Worm (Caenorhabditis elegans) whole organism, late embryonic: ENCODE measurements around the gene cyl-1.

Source experiments
- C38D4.7 ChIP-seq: fragments of 200-800 bp; sonication (Bioruptor generic); optimal IDR thresholded peaks from 2 replicates; lab custom pipeline; 2018; ENCODE audit warnings: mild to moderate bottlenecking, missing genetic modification characterization, moderate library complexity, missing compliant biosample characterization
- F13H6.1 ChIP-seq: sonication (generic microtip); optimal IDR thresholded peaks from 2 replicates; lab custom pipeline; 2016; ENCODE audit warnings: missing genetic modification characterization, missing compliant biosample characterization
- K02D7.2 ChIP-seq: sonication (generic microtip); optimal IDR thresholded peaks from 2 replicates; lab custom pipeline; 2017; ENCODE audit warnings: mild to moderate bottlenecking, missing genetic modification characterization, missing compliant biosample characterization
- T23F11.4 ChIP-seq: fragments of 200-800 bp; sonication (Bioruptor generic); optimal IDR thresholded peaks from 2 replicates; lab custom pipeline; 2018; ENCODE audit warnings: mild to moderate bottlenecking, missing genetic modification characterization, missing compliant biosample characterization
- ahr-1 ChIP-seq: sonication (generic microtip); optimal IDR thresholded peaks from 2 replicates; lab custom pipeline; 2016; ENCODE audit warnings: missing genetic modification characterization, missing compliant biosample characterization
- ama-1 ChIP-seq: fragments of 150-350 bp; optimal IDR thresholded peaks from 2 replicates; lab custom pipeline; 2014
- ceh-14 ChIP-seq: sonication (generic microtip); optimal IDR thresholded peaks from 2 replicates; lab custom pipeline; 2016; ENCODE audit warnings: missing genotype, missing genetic modification characterization, missing compliant biosample characterization
- ceh-19 ChIP-seq: fragments of 200-800 bp; sonication (Bioruptor generic); optimal IDR thresholded peaks from 2 replicates; lab custom pipeline; 2018; ENCODE audit warnings: mild to moderate bottlenecking, missing genetic modification characterization, missing compliant biosample characterization
- ceh-2 ChIP-seq: sonication (generic microtip); optimal IDR thresholded peaks from 2 replicates; lab custom pipeline; 2016; ENCODE audit warnings: missing genotype, missing genetic modification characterization, missing compliant biosample characterization
- ceh-30 ChIP-seq: fragments of 150-350 bp; optimal IDR thresholded peaks from 2 replicates; lab custom pipeline; 2014; ENCODE audit warnings: missing biosample characterization, missing genetic modification characterization
- ceh-31 ChIP-seq: sonication (generic microtip); optimal IDR thresholded peaks from 2 replicates; lab custom pipeline; 2016; ENCODE audit warnings: missing genetic modification characterization, missing compliant biosample characterization
- ceh-6 ChIP-seq: fragments of 200-800 bp; sonication (Bioruptor generic); optimal IDR thresholded peaks from 2 replicates; lab custom pipeline; 2018; ENCODE audit warnings: mild to moderate bottlenecking, missing genetic modification characterization, missing compliant biosample characterization
- dve-1 ChIP-seq: sonication (generic microtip); optimal IDR thresholded peaks from 2 replicates; lab custom pipeline; 2017; ENCODE audit warnings: antibody characterized with exemption, mild to moderate bottlenecking, missing genetic modification characterization, missing compliant biosample characterization
- fkh-10 ChIP-seq: fragments of 150-350 bp; optimal IDR thresholded peaks from 2 replicates; lab custom pipeline; 2014; ENCODE audit warnings: missing biosample characterization, missing genetic modification reagents, missing genetic modification characterization
- fkh-6 ChIP-seq: sonication (generic microtip); optimal IDR thresholded peaks from 2 replicates; lab custom pipeline; 2016; ENCODE audit warnings: missing genetic modification characterization, missing compliant biosample characterization
- gmeb-2 ChIP-seq: sonication (generic microtip); optimal IDR thresholded peaks from 2 replicates; lab custom pipeline; 2016; ENCODE audit warnings: missing genetic modification characterization, inconsistent platforms, missing compliant biosample characterization
- hlh-30 ChIP-seq: sonication (generic microtip); optimal IDR thresholded peaks from 2 replicates; lab custom pipeline; 2017; ENCODE audit warnings: antibody characterized with exemption, missing genetic modification characterization, missing compliant biosample characterization; ENCODE audit not compliant: insufficient read depth
- nhr-11 ChIP-seq: fragments of 150-350 bp; optimal IDR thresholded peaks from 2 replicates; lab custom pipeline; 2014; ENCODE audit warnings: missing biosample characterization, missing genetic modification characterization
- nhr-232 ChIP-seq: sonication (generic microtip); optimal IDR thresholded peaks from 2 replicates; lab custom pipeline; 2016; ENCODE audit warnings: missing genetic modification characterization, missing compliant biosample characterization
- pqm-1 ChIP-seq: sonication (generic microtip); optimal IDR thresholded peaks from 2 replicates; lab custom pipeline; 2016; ENCODE audit warnings: missing genetic modification characterization, missing compliant biosample characterization
- sox-2 ChIP-seq: fragments of 200-800 bp; sonication (Bioruptor generic); IDR thresholded peaks from 2 replicates; pipeline ENCODE4 v1.3.6; 2022; ENCODE audit warnings: missing genetic modification reagents, missing genetic modification characterization, missing compliant biosample characterization
- sox-4 ChIP-seq: sonication (generic microtip); optimal IDR thresholded peaks from 2 replicates; lab custom pipeline; 2017; ENCODE audit warnings: mild to moderate bottlenecking, missing genetic modification characterization, inconsistent platforms, missing compliant biosample characterization
- syd-9 ChIP-seq: sonication (generic microtip); optimal IDR thresholded peaks from 2 replicates; lab custom pipeline; 2016; ENCODE audit warnings: mild to moderate bottlenecking, missing genetic modification characterization, moderate library complexity, missing compliant biosample characterization
- tbx-2 ChIP-seq: sonication (generic microtip); optimal IDR thresholded peaks from 2 replicates; lab custom pipeline; 2016; ENCODE audit warnings: missing genetic modification characterization, missing compliant biosample characterization
- tbx-7 ChIP-seq: sonication (generic microtip); optimal IDR thresholded peaks from 2 replicates; lab custom pipeline; 2016; ENCODE audit warnings: missing genotype, missing genetic modification characterization, missing compliant biosample characterization
- ttx-3 ChIP-seq: sonication (generic microtip); optimal IDR thresholded peaks from 2 replicates; lab custom pipeline; 2016; ENCODE audit warnings: missing genetic modification reagents, missing genetic modification characterization, missing compliant biosample characterization
- unc-42 ChIP-seq: sonication (generic microtip); optimal IDR thresholded peaks from 2 replicates; lab custom pipeline; 2016; ENCODE audit warnings: missing genotype, missing genetic modification characterization, missing compliant biosample characterization
- unc-55 ChIP-seq: sonication (generic microtip); optimal IDR thresholded peaks from 2 replicates; lab custom pipeline; 2017; ENCODE audit warnings: missing biosample characterization, missing genetic modification reagents, missing genetic modification characterization
- zip-5 ChIP-seq: sonication (generic microtip); optimal IDR thresholded peaks from 2 replicates; lab custom pipeline; 2016; ENCODE audit warnings: missing genetic modification characterization, missing compliant biosample characterization

The cyl-1 gene

DNA sequence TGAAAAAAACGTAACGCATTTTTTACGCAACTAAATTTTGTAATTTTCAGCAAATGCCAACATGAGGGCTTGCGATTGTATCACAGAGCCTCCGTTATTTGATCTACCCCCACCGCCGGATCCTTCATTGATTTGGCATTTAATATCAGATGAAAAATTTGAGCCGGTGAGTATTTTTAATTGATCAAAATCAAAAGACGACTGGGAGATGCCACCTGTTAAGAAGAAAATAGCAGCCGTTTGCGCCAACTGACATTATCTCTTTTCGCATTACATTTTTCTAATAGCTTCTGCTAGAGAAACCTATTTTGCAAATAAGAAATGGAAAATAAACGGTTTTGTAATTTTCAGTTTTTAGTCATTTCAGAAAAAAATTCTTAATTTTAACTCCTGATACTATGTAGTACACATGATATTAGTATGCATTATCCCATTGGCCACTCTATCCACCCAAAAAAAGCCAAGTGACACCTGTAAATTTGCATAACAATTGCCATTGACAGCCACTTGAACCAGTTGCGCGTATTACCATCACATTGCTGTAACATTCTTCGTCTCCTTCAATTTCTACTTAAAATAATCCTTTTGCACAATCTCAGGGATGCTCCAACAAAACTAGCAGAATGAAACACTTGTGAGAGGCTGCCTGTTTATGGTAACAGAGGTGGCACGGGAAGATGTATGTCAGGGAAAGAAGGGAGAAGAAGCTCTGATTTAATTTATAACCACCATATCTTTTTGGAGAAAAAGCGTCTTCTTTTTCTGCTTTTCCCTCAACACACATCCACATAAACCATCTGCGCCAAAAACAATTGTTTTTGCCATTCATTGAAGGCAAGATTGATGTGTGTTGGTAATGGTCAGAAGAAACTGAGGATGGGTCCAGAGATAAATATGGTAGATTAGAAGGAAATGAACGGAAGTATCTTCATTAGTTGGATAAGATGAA, 34.9 kb downstream of the cyl-1 start, which contains the start of gene F58H1.5:
Gene F58H1.5, plus strand, starts transcription at position 51 of the 949 bp plus-strand sequence.
- no peak for TF ChIP-seq dve-1
- no peak for TF ChIP-seq unc-55 (GFP tag; lab: Kevin White, UChicago)
- TF ChIP-seq K02D7.2 = no peak
- TF ChIP-seq unc-42 (tag; lab: Kevin White, UChicago) = peak; percentile 87
- TF ChIP-seq syd-9 (tag; lab: Kevin White, UChicago) = no peak
- no peak for TF ChIP-seq ttx-3 (tag; lab: Kevin White, UChicago)
- TF ChIP-seq ceh-30 = no peak

DNA sequence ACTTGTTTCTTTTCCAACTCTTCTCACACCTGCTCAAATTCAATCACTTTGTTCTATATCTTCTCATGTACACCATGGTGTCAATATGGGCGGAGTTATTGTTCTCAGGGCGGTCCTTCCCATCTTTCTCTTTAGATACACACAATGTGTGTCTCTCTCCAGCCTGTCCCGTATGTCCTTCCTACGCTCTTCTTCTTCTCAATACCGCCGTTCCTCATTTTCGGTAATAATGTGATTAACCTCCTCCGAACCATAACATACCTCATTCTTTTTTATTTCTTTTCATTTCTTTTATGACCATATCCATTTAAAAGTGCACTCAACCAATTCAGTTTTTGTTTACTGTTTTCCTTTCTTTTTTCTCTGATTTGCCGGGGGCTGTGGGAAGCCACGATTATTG, 37.9 kb downstream of the cyl-1 start:
- TF ChIP-seq ceh-31 = peak; percentile 2
- TF ChIP-seq nhr-11 (tag; lab: Kevin White, UChicago) = no peak
- TF ChIP-seq gmeb-2 (tag; lab: Kevin White, UChicago) = no peak
- TF ChIP-seq F13H6.1 (tag; lab: Kevin White, UChicago) = no peak
- TF ChIP-seq unc-42 (tag; lab: Kevin White, UChicago) = peak; percentile 69
- TF ChIP-seq T23F11.4 = no peak
- TF ChIP-seq zip-5 (tag; lab: Kevin White, UChicago) = no peak
- TF ChIP-seq ama-1 (lab: Kevin White, UChicago) = peak; percentile 17
- no peak for TF ChIP-seq pqm-1
- TF ChIP-seq ceh-19 (GFP tag; lab: Kevin White, UChicago) = no peak
- no peak for TF ChIP-seq C38D4.7 (GFP tag; lab: Kevin White, UChicago)

DNA sequence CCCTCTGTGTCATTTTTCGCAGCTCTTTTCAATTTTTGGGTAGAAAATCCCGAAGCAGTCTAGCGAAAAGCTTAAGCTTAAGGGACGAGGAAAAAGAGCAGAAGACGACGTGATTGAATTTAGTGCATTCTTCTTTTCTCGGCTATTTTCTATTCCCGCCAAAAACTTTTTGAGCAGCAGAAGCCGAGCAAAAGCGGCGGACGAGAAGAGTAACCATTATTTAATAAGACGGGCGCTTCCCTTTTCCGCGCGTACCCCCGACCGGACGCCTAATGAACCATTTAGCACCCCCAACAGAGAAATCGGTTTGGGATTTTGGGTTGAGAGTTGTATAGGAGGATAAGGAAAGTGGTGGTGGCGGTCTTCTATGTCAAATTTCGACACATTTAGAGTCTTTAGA, 39.9 kb downstream of the cyl-1 start:
- TF ChIP-seq F13H6.1 (tag; lab: Kevin White, UChicago) (no peak), unc-42 (tag; lab: Kevin White, UChicago) (peak; percentile 98), fkh-10 (peak; percentile 53)

DNA sequence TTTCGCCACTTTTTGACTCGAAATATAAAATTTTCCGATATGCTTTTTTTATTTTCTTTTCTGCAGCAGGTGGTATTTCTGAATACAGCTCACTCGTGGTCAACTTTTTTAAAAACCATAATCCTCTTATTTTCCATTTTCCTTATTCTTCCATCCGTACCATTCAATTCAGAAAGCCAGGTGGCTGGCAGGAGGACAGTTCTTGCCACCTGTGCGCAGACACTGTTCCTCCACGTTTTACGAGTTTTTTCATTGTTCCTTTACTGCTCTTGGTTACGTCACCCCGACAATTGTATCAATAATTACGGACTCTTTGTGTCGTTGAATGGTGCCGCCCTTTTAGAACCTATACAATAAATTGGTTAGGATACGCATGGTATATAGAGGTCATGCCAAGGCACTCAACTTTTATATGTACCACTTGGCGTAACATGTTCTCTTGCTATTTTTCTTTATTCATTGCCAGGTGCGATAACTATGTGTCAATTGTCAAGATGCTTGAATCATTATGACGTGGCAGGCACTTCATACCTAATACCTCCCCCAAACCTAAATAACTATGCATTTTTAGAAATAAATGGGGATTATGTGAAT, 40.6 kb downstream of the cyl-1 start:
- TF ChIP-seq ceh-2 (tag; lab: Kevin White, UChicago) (no peak), sox-2 (GFP tag; lab: Robert Waterston, UW) (peak; percentile 62)
- TF ChIP-seq, all 69 proteins: peak for 1

DNA sequence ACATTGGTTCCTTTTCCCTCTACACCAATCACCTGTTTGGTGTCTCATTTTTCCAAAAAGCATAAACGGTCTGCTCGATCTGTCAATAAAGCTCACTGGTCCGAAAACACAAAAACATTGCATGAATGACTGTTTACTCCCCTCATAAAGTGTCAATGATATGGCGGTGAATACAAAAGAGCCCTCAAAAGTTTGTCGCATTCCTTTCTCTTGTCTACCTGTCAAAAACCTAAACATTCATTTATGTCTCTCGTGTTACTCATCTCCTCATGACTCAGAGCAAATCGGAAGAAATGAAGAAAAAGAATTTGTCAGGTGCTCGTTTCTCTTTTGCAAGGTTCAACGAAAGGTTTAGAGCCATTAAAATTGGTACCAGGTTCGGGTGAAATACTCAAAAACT, 42.3 kb downstream of the cyl-1 start:
- TF ChIP-seq unc-55 (GFP tag; lab: Kevin White, UChicago) = no peak
- no peak for TF ChIP-seq fkh-6 (tag; lab: Kevin White, UChicago)
- TF ChIP-seq syd-9 (tag; lab: Kevin White, UChicago) = no peak
- no peak for TF ChIP-seq ceh-31
- TF ChIP-seq nhr-232 (tag; lab: Kevin White, UChicago) = no peak
- TF ChIP-seq ahr-1 (tag; lab: Kevin White, UChicago) = no peak
- no peak for TF ChIP-seq sox-4 (tag; lab: Kevin White, UChicago)

DNA sequence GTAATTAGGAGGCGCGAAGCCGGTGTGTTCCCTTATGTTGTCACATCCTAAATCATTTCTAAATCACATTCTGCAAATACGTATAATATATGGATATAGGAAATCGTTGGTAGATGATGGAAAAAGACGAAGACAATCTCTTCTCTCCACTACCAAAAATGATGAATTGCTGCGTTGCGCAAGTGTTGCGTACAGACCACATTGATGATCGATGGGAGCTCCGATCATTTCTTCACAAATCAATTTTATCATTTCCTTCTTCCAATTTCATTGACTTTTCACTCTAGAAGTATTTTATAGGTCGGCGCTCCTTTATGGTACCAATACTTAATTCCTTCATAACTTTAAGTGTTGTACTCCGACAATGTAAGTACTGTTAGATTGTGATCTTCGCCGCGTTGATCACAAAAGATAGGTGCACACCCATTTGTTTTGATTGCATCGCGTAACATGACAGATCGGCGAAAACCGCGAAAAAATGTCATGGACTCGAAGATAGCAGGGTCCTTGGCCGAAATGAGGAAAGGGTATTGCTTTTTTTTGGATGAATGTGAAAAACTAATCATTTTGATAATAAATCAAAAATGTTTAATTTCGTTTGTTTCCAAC, 43.9 kb downstream of the cyl-1 start:
- peak; percentile 55 for TF ChIP-seq unc-55 (GFP tag; lab: Kevin White, UChicago)
- TF ChIP-seq tbx-7 (tag; lab: Kevin White, UChicago) = no peak
- no peak for TF ChIP-seq sox-2 (GFP tag; lab: Robert Waterston, UW)
- TF ChIP-seq zip-5 (tag; lab: Kevin White, UChicago) = no peak
- TF ChIP-seq ceh-6 (GFP tag; lab: Kevin White, UChicago) = no peak
- no peak for TF ChIP-seq hlh-30 (tag; lab: Kevin White, UChicago)
- TF ChIP-seq tbx-2 (tag; lab: Kevin White, UChicago) = peak; percentile 6
- no peak for TF ChIP-seq ceh-14
- TF ChIP-seq, all 69 proteins: peak for 2
